Worm (Caenorhabditis elegans): ENCODE measurements around the gene R09A8.9.

Gene R09A8.9

DNA sequence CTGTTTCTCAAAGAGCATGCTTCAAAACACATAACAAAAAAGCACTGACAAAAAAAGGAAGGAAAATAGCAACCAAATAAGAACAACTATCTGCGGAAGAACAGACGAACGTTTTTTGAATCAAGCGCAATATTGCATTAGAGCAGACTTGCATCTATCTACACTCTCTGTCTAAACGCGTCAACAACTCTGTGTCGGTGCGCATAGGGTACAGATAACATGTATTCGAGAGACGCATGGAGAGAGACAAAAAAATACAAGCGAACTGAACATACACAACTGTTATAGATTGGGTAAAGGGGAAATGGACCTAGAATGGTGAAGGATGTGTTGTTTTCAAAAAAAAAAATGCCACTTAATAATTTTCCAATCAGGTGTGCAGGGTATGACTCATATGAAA, 31.3 kb downstream of the R09A8.9 start (continued):
- TF ChIP-seq aha-1 (tag) (no peak), hlh-30 (tag; optimal IDR thresholded peaks at IDR 0.05; ENCODE audit: insufficient read depth) (peak; percentile 27), F10B5.3 (tag; optimal IDR thresholded peaks at IDR 0.05) (no peak), Y48G9A.11 (GFP tag; IDR thresholded peaks at IDR 0.05) (no peak), madf-5 (GFP tag; IDR thresholded peaks at IDR 0.05) (no peak), aly-2 (tag; optimal IDR thresholded peaks at IDR 0.05) (no peak), spr-1 (tag; optimal IDR thresholded peaks at IDR 0.05) (no peak), dmd-8 (GFP tag; IDR thresholded peaks at IDR 0.05) (no peak), vab-7 (GFP tag; IDR thresholded peaks at IDR 0.05) (no peak), zfp-3 (GFP tag; conservative IDR thresholded peaks at IDR 0.05) (no peak), nhr-102 (tag; optimal IDR thresholded peaks at IDR 0.05) (peak; percentile 2), lin-1 (GFP tag; IDR thresholded peaks at IDR 0.05) (no peak), skn-1 (tag; optimal IDR thresholded peaks at IDR 0.05) (no peak), duxl-1 (tag; optimal IDR thresholded peaks at IDR 0.05; ENCODE audit: poor library complexity) (no peak), nhr-77 (tag; optimal IDR thresholded peaks at IDR 0.05) (peak; percentile 84), zip-11 (GFP tag; IDR thresholded peaks at IDR 0.05) (no peak), Y5F2A.4 (GFP tag; optimal IDR thresholded peaks at IDR 0.05) (no peak), dmd-9 (GFP tag; IDR thresholded peaks at IDR 0.05) (no peak), nhr-111 (GFP tag; optimal IDR thresholded peaks at IDR 0.05) (no peak), nhr-10 (tag; optimal IDR thresholded peaks at IDR 0.05) (no peak), nhr-42 (GFP tag; IDR thresholded peaks at IDR 0.05) (no peak), unc-39 (tag; optimal IDR thresholded peaks at IDR 0.05) (no peak), ZK337.2 (GFP tag; IDR thresholded peaks at IDR 0.05) (no peak), nhr-28 (tag; optimal IDR thresholded peaks at IDR 0.05) (peak; percentile 89), unc-62 (GFP tag; optimal IDR thresholded peaks at IDR 0.05 in 1 of 2) (peak in 1 of 2 experiments; percentile 98), unc-62 (tag; optimal IDR thresholded peaks at IDR 0.05) (no peak), lir-3 (tag; optimal IDR thresholded peaks at IDR 0.05) (no peak), daf-8 (GFP tag; IDR thresholded peaks at IDR 0.05) (no peak), lin-15B (tag; optimal IDR thresholded peaks at IDR 0.05) (no peak), ceh-82 (tag; optimal IDR thresholded peaks at IDR 0.05) (no peak), hlh-11 (tag; optimal IDR thresholded peaks at IDR 0.05) (peak; percentile 85), jun-1 (tag; optimal IDR thresholded peaks at IDR 0.05) (no peak), fkh-10 (GFP tag; optimal IDR thresholded peaks at IDR 0.05) (peak; percentile 37), zag-1 (tag; optimal IDR thresholded peaks at IDR 0.05) (no peak), nhr-11 (tag; optimal IDR thresholded peaks at IDR 0.05) (peak; percentile 30), F44E2.7 (GFP tag; IDR thresholded peaks at IDR 0.05) (no peak), attf-4 (tag; optimal IDR thresholded peaks at IDR 0.05) (no peak), daf-12 (tag; optimal IDR thresholded peaks at IDR 0.05) (no peak), mxl-2 (GFP tag; conservative IDR thresholded peaks at IDR 0.05) (0 out of 2 replicates have a peak, but pooled peaks have one; percentile 29), lim-7 (GFP tag; IDR thresholded peaks at IDR 0.05) (no peak), set-16 (GFP tag; IDR thresholded peaks at IDR 0.05) (no peak), daf-19 (GFP tag; conservative IDR thresholded peaks at IDR 0.05) (no peak), egl-27 (tag; optimal IDR thresholded peaks at IDR 0.05) (no peak), mes-2 (tag; optimal IDR thresholded peaks at IDR 0.05; ENCODE audit: poor library complexity, severe bottlenecking) (peak; percentile 79), pha-4 (GFP tag; IDR thresholded peaks at IDR 0.05) (no peak), pha-4 (tag; optimal IDR thresholded peaks at IDR 0.05) (peak; percentile 90), mxl-3 (GFP tag; optimal IDR thresholded peaks at IDR 0.05) (peak; percentile 51), mdt-29 (GFP tag; IDR thresholded peaks at IDR 0.05) (no peak), Y75B8A.6 (GFP tag; IDR thresholded peaks at IDR 0.05) (no peak), dve-1 (tag; optimal IDR thresholded peaks at IDR 0.05; ENCODE audit: insufficient read depth) (peak; percentile 88), spr-3 (GFP tag; optimal IDR thresholded peaks at IDR 0.05) (no peak), ces-1 (GFP tag; optimal IDR thresholded peaks at IDR 0.05) (no peak), tra-1 (GFP tag; IDR thresholded peaks at IDR 0.05) (no peak)
